Worm (Caenorhabditis elegans) whole organism, young adult: ENCODE results near the gene T26C5.2.

Experiments
- B0035.1 ChIP-seq: sonication (generic microtip); optimal IDR thresholded peaks from 2 replicates; lab custom pipeline; 2016; ENCODE audit warnings: missing genetic modification characterization, mild to moderate bottlenecking, missing compliant biosample characterization, missing genotype, missing genetic modification reagents
- B0261.1 ChIP-seq: sonication (generic microtip); optimal IDR thresholded peaks from 2 replicates; lab custom pipeline; 2016; ENCODE audit warnings: mild to moderate bottlenecking, missing genetic modification characterization, moderate library complexity, missing compliant biosample characterization
- C17E4.6 ChIP-seq: fragments of 200-800 bp; sonication (Bioruptor generic); IDR thresholded peaks from 2 replicates; pipeline ENCODE4 v1.3.6; 2022; ENCODE audit warnings: missing genetic modification reagents, missing genetic modification characterization, missing compliant biosample characterization
- D2030.7 ChIP-seq: fragments of 200-800 bp; sonication (Bioruptor generic); IDR thresholded peaks from 2 replicates; pipeline ENCODE4 v1.3.6; 2022; ENCODE audit warnings: missing genetic modification reagents, missing genetic modification characterization, missing compliant biosample characterization
- F39B2.1 ChIP-seq: fragments of 200-800 bp; sonication (Bioruptor generic); IDR thresholded peaks from 2 replicates; pipeline ENCODE4 v1.3.6; 2022; ENCODE audit warnings: missing genetic modification reagents, missing genetic modification characterization, missing compliant biosample characterization
- K12H6.12 ChIP-seq: fragments of 200-800 bp; sonication (Bioruptor generic); optimal IDR thresholded peaks from 2 replicates; lab custom pipeline; 2018; ENCODE audit warnings: mild to moderate bottlenecking, missing genetic modification characterization, missing compliant biosample characterization
- Y53F4B.3 ChIP-seq: fragments of 200-800 bp; sonication (Bioruptor generic); IDR thresholded peaks from 2 replicates; pipeline ENCODE4 v1.3.6; 2022; ENCODE audit warnings: missing genetic modification reagents, missing genetic modification characterization, missing compliant biosample characterization
- Y53G8AR.9 ChIP-seq: fragments of 200-800 bp; sonication (Bioruptor generic); conservative IDR thresholded peaks from 2 replicates; pipeline ENCODE4 v1.3.6; 2022; ENCODE audit warnings: missing genetic modification reagents, missing genetic modification characterization, missing compliant biosample characterization
- Y79H2A.3 ChIP-seq: fragments of 200-800 bp; sonication (Bioruptor generic); conservative IDR thresholded peaks from 2 replicates; pipeline ENCODE4 v1.3.6; 2022; ENCODE audit warnings: missing genetic modification reagents, missing genetic modification characterization, missing compliant biosample characterization
- aptf-3 ChIP-seq: fragments of 200-800 bp; sonication (Bioruptor generic); IDR thresholded peaks from 2 replicates; pipeline ENCODE4 v1.3.6; 2022; ENCODE audit warnings: missing genetic modification characterization, missing compliant biosample characterization
- bed-1 ChIP-seq: fragments of 200-800 bp; sonication (Bioruptor generic); IDR thresholded peaks from 2 replicates; pipeline ENCODE4 v1.3.6; 2022; ENCODE audit warnings: missing genetic modification reagents, missing genetic modification characterization, missing compliant biosample characterization
- cebp-1 ChIP-seq, 2 experiments: fragments of 200-800 bp in 1 of 2; sonication (Bioruptor generic) in 1 of 2; sonication (generic microtip) in 1 of 2; IDR thresholded peaks in 1 of 2; optimal IDR thresholded peaks in 1 of 2; 2 replicates each; pipeline versions ENCODE4 v1.3.6 to Lab custom; 2017 to 2022; ENCODE audit warnings: missing compliant biosample characterization in 2 of 2, missing genetic modification characterization in 2 of 2, mild to moderate bottlenecking in 1 of 2, missing genetic modification reagents in 1 of 2, moderate library complexity in 1 of 2
- ceh-91 ChIP-seq: fragments of 200-800 bp; sonication (Bioruptor generic); IDR thresholded peaks from 2 replicates; pipeline ENCODE4 v1.3.6; 2022; ENCODE audit warnings: missing genetic modification reagents, missing genetic modification characterization, missing compliant biosample characterization
- dpl-1 ChIP-seq: fragments of 150-350 bp; optimal IDR thresholded peaks from 2 replicates; lab custom pipeline; 2014; ENCODE audit warnings: missing biosample characterization, missing genetic modification reagents, missing genetic modification characterization
- efl-1 ChIP-seq: fragments of 150-350 bp; optimal IDR thresholded peaks from 2 replicates; lab custom pipeline; 2014; ENCODE audit warnings: missing biosample characterization, missing genetic modification reagents, missing genetic modification characterization
- egrh-3 ChIP-seq: fragments of 200-800 bp; sonication (Bioruptor generic); IDR thresholded peaks from 2 replicates; pipeline ENCODE4 v1.3.6; 2022; ENCODE audit warnings: missing genetic modification reagents, missing genetic modification characterization, missing compliant biosample characterization
- gei-17 ChIP-seq: fragments of 200-800 bp; sonication (Bioruptor generic); optimal IDR thresholded peaks from 2 replicates; lab custom pipeline; 2018; ENCODE audit warnings: mild to moderate bottlenecking, missing genetic modification characterization, missing compliant biosample characterization
- hlh-12 ChIP-seq: sonication (generic microtip); optimal IDR thresholded peaks from 2 replicates; lab custom pipeline; 2016; ENCODE audit warnings: missing genetic modification characterization, missing compliant biosample characterization
- hmg-20 ChIP-seq: fragments of 200-800 bp; sonication (Bioruptor generic); IDR thresholded peaks from 2 replicates; pipeline ENCODE4 v1.3.6; 2022; ENCODE audit warnings: missing genetic modification reagents, missing genetic modification characterization, missing compliant biosample characterization
- hsf-1 ChIP-seq: fragments of 200-800 bp; sonication (Bioruptor generic); IDR thresholded peaks from 2 replicates; pipeline ENCODE4 v1.3.6; 2022; ENCODE audit warnings: missing genetic modification reagents, missing genetic modification characterization, missing compliant biosample characterization
- let-607 ChIP-seq, 2 experiments: fragments of 200-800 bp in 1 of 2; sonication (Bioruptor generic) in 1 of 2; sonication (generic microtip) in 1 of 2; optimal IDR thresholded peaks; 2 replicates each; lab custom pipeline; 2016 to 2018; ENCODE audit warnings: mild to moderate bottlenecking in 2 of 2, missing compliant biosample characterization in 2 of 2, missing genetic modification characterization in 2 of 2, moderate library complexity in 2 of 2, missing genotype in 1 of 2
- lin-54 ChIP-seq: fragments of 200-800 bp; sonication (Bioruptor generic); optimal IDR thresholded peaks from 2 replicates; lab custom pipeline; 2018; ENCODE audit warnings: mild to moderate bottlenecking, missing genetic modification characterization, missing compliant biosample characterization
- lsl-1 ChIP-seq: fragments of 200-800 bp; sonication (Bioruptor generic); optimal IDR thresholded peaks from 2 replicates; lab custom pipeline; 2018; ENCODE audit warnings: mild to moderate bottlenecking, missing genetic modification characterization, moderate library complexity, missing compliant biosample characterization
- lsy-27 ChIP-seq: sonication (generic microtip); optimal IDR thresholded peaks from 2 replicates; lab custom pipeline; 2017; ENCODE audit warnings: missing genetic modification characterization, mild to moderate bottlenecking, missing compliant biosample characterization, antibody characterized with exemption, missing genotype, borderline replicate concordance; ENCODE audit not compliant: insufficient read depth
- madf-8 ChIP-seq: fragments of 200-800 bp; sonication (Bioruptor generic); conservative IDR thresholded peaks from 2 replicates; pipeline ENCODE4 v1.3.6; 2022; ENCODE audit warnings: missing genetic modification reagents, missing genetic modification characterization, missing compliant biosample characterization
- mel-28 ChIP-seq: sonication (generic microtip); optimal IDR thresholded peaks from 2 replicates; lab custom pipeline; 2016; ENCODE audit warnings: borderline replicate concordance, mild to moderate bottlenecking, missing genetic modification characterization, missing compliant biosample characterization
- nhr-80 ChIP-seq: sonication (generic microtip); optimal IDR thresholded peaks from 2 replicates; lab custom pipeline; 2016; ENCODE audit warnings: missing genetic modification characterization, missing compliant biosample characterization
- nhr-90 ChIP-seq: sonication (generic microtip); optimal IDR thresholded peaks from 2 replicates; lab custom pipeline; 2016; ENCODE audit warnings: missing genotype, mild to moderate bottlenecking, missing genetic modification characterization, missing compliant biosample characterization
- rcor-1 ChIP-seq: fragments of 200-800 bp; sonication (Bioruptor generic); IDR thresholded peaks from 2 replicates; pipeline ENCODE4 v1.3.6; 2022; ENCODE audit warnings: missing genetic modification reagents, missing genetic modification characterization, missing compliant biosample characterization
- sea-2 ChIP-seq: fragments of 200-800 bp; sonication (Bioruptor generic); IDR thresholded peaks from 2 replicates; pipeline ENCODE4 v1.3.6; 2022; ENCODE audit warnings: missing genetic modification characterization, missing compliant biosample characterization
- snpc-4 ChIP-seq, 5 experiments: fragments of 150-350 bp in 1 of 5; sonication (generic microtip) in 4 of 5; optimal IDR thresholded peaks; 2 replicates each; lab custom pipeline; 2014 to 2018; ENCODE audit warnings: missing genetic modification characterization in 5 of 5, missing biosample characterization in 3 of 5, antibody characterized with exemption in 2 of 5, mild to moderate bottlenecking in 2 of 5, missing compliant biosample characterization in 2 of 5, missing genotype in 2 of 5, moderate library complexity in 2 of 5, missing genetic modification reagents in 1 of 5
- somi-1 ChIP-seq: fragments of 200-800 bp; sonication (Bioruptor generic); optimal IDR thresholded peaks from 2 replicates; lab custom pipeline; 2018; ENCODE audit warnings: mild to moderate bottlenecking, missing genetic modification characterization, missing compliant biosample characterization
- unc-62 ChIP-seq: fragments of 150-350 bp; optimal IDR thresholded peaks from 2 replicates; lab custom pipeline; 2014; ENCODE audit warnings: missing biosample characterization, missing genetic modification reagents, missing genetic modification characterization
- xnd-1 ChIP-seq: sonication (generic microtip); optimal IDR thresholded peaks from 2 replicates; lab custom pipeline; 2016; ENCODE audit warnings: missing genotype, missing genetic modification reagents, missing genetic modification characterization, missing compliant biosample characterization
- zfh-2 ChIP-seq: fragments of 200-800 bp; sonication (Bioruptor generic); conservative IDR thresholded peaks from 2 replicates; pipeline ENCODE4 v1.3.6; 2022; ENCODE audit warnings: missing genetic modification reagents, missing genetic modification characterization, missing compliant biosample characterization
- zim-3 ChIP-seq: sonication (generic microtip); optimal IDR thresholded peaks from 2 replicates; lab custom pipeline; 2017; ENCODE audit warnings: mild to moderate bottlenecking, missing genetic modification characterization, moderate library complexity, missing compliant biosample characterization
- ztf-26 ChIP-seq: sonication (generic microtip); optimal IDR thresholded peaks from 2 replicates; lab custom pipeline; 2017; ENCODE audit warnings: missing genetic modification characterization, missing compliant biosample characterization

T26C5.2 gene

ce11 chrII:9231240-9231639 lies 1.8 kb upstream of the T26C5.2 start, which contains the start of gene gst-13:
Gene gst-13 (plus strand): TSS chrII:9231457.
- TF ChIP-seq unc-62 (GFP tag; lab: Kevin White, UChicago): no peak
- TF ChIP-seq somi-1 (GFP tag; lab: Kevin White, UChicago): no peak
- TF ChIP-seq dpl-1 (GFP tag; lab: Kevin White, UChicago): no peak
- peak; percentile 84 for TF ChIP-seq nhr-80 (tag; lab: Kevin White, UChicago)
- no peak for TF ChIP-seq ceh-91 (GFP tag; lab: Robert Waterston, UW)
- no peak for TF ChIP-seq Y53G8AR.9 (GFP tag; lab: Robert Waterston, UW)
- TF ChIP-seq lsy-27: no peak
- TF ChIP-seq ztf-26: no peak

- TF ChIP-seq xnd-1 (no peak), D2030.7 (GFP tag; lab: Robert Waterston, UW) (no peak), B0261.1 (tag; lab: Kevin White, UChicago) (no peak), hsf-1 (GFP tag; lab: Robert Waterston, UW) (no peak), hlh-12 (tag; lab: Kevin White, UChicago) (no peak), lsl-1 (no peak), sea-2 (GFP tag; lab: Robert Waterston, UW) (no peak), rcor-1 (GFP tag; lab: Robert Waterston, UW) (no peak), Y53F4B.3 (GFP tag; lab: Robert Waterston, UW) (no peak), lin-54 (GFP tag; lab: Kevin White, UChicago) (no peak), mel-28 (tag; lab: Kevin White, UChicago) (no peak)
Observed at ce11 chrII:9232493-9232892, 530 bp upstream of the T26C5.2 start.

- no peak for TF ChIP-seq madf-8 (GFP tag; lab: Robert Waterston, UW)
Observed at ce11 chrII:9233813-9234212, 790 bp downstream of the T26C5.2 start.

- TF ChIP-seq hmg-20 (no peak), Y53G8AR.9 (GFP tag; lab: Robert Waterston, UW) (no peak), nhr-90 (tag; lab: Kevin White, UChicago) (no peak), bed-1 (no peak), cebp-1 (GFP tag; IDR thresholded peaks at IDR 0.05; lab: Robert Waterston, UW) (no peak), cebp-1 (tag; optimal IDR thresholded peaks at IDR 0.05; lab: Kevin White, UChicago) (no peak)
- TF ChIP-seq, all 124 proteins: peak for 0
Observed at ce11 chrII:9236283-9236682, 3.3 kb downstream of the T26C5.2 start, which contains the start of gene T26C5.3. Gene T26C5.3 (plus strand): TSS chrII:9236583.

- TF ChIP-seq bed-1: no peak
- no peak for TF ChIP-seq F39B2.1
- no peak for TF ChIP-seq snpc-4 (GFP tag; optimal IDR thresholded peaks at IDR 0.05; lab: Kevin White, UChicago)
- TF ChIP-seq snpc-4 (tag; optimal IDR thresholded peaks at IDR 0.05; lab: Kevin White, UChicago): no peak
- TF ChIP-seq ztf-26: no peak
- TF ChIP-seq let-607 (tag; optimal IDR thresholded peaks at IDR 0.05; lab: Kevin White, UChicago): no peak
- TF ChIP-seq K12H6.12: no peak
- no peak for TF ChIP-seq zfh-2 (GFP tag; lab: Robert Waterston, UW)
- no peak for TF ChIP-seq sea-2 (GFP tag; lab: Robert Waterston, UW)
- TF ChIP-seq gei-17 (GFP tag; lab: Kevin White, UChicago): no peak
- no peak for TF ChIP-seq somi-1 (GFP tag; lab: Kevin White, UChicago)
- no peak for TF ChIP-seq aptf-3 (GFP tag; lab: Robert Waterston, UW)
- no peak for TF ChIP-seq B0035.1
- no peak for TF ChIP-seq Y79H2A.3 (GFP tag; lab: Robert Waterston, UW)
- TF ChIP-seq efl-1: no peak
- TF ChIP-seq zim-3: no peak
- no peak for TF ChIP-seq C17E4.6
- TF ChIP-seq egrh-3 (GFP tag; lab: Robert Waterston, UW): no peak
Observed at ce11 chrII:9236972-9237371, 3.9 kb downstream of the T26C5.2 start.
